Worm (Caenorhabditis elegans): ENCODE data around the gene acp-5.

DNA sequence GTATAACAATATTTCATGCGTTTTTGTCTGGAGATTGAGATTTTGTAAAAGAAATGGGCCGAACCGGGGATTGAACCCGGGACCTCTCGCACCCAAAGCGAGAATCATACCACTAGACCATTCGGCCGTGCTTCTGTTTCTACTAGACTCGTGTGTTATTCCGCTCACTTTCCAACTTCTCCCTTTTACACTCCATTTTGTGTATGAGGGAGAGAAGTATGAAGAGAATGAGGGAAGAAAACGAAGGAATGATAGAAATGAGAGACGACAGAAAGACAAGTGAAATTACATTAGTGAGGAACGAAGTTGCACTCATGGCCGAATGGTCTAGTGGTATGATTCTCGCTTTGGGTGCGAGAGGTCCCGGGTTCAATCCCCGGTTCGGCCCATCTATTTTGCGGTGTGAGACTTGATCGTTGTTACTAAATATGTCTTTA, 28.1 kb upstream of the acp-5 start:
- TF ChIP-seq ztf-23 (GFP tag; IDR thresholded peaks at IDR 0.05), result peak; percentile 93
- peak; percentile 88 for TF ChIP-seq tab-1 (GFP tag; IDR thresholded peaks at IDR 0.05)
- peak; percentile 42 for TF ChIP-seq med-1 (GFP tag; optimal IDR thresholded peaks at IDR 0.05; ENCODE audit: insufficient read depth)
- TF ChIP-seq flt-1 (GFP tag; IDR thresholded peaks at IDR 0.05), result peak; percentile 89
- peak; percentile 71 for TF ChIP-seq ref-1 (GFP tag; conservative IDR thresholded peaks at IDR 0.05)
